Fruit fly (Drosophila melanogaster) whole organism, prepupa: ENCODE measurements around the gene PolrMT.

Source experiments
- Blimp-1 ChIP-seq: fragments of 200-800 bp; sonication (Bioruptor generic); optimal IDR thresholded peaks from 3 replicates; lab custom pipeline; 2017; ENCODE audit warnings: missing biosample characterization, missing genetic modification characterization, mild to moderate bottlenecking, moderate library complexity, missing genetic modification reagents
- CG10631 ChIP-seq: fragments of 200-800 bp; sonication (Bioruptor generic); optimal IDR thresholded peaks from 2 replicates; lab custom pipeline; 2016; ENCODE audit warnings: missing biosample characterization, missing genetic modification characterization
- CG10669 ChIP-seq: fragments of 200-800 bp; sonication (Bioruptor generic); optimal IDR thresholded peaks from 3 replicates; lab custom pipeline; 2018; ENCODE audit warnings: missing biosample characterization, mild to moderate bottlenecking, missing genetic modification characterization, moderate library complexity
- CG11294 ChIP-seq: fragments of 200-800 bp; sonication (Bioruptor generic); IDR thresholded peaks from 2 replicates; pipeline ENCODE4 v1.3.6; 2022; ENCODE audit warnings: missing biosample characterization, missing genetic modification characterization
- CG15336 ChIP-seq: fragments of 200-800 bp; sonication (Bioruptor generic); IDR thresholded peaks from 2 replicates; pipeline ENCODE4 v1.3.6; 2022; ENCODE audit warnings: missing biosample characterization, missing genetic modification characterization
- CG1621 ChIP-seq: fragments of 200-800 bp; sonication (Bioruptor generic); optimal IDR thresholded peaks from 3 replicates; lab custom pipeline; 2018; ENCODE audit warnings: missing biosample characterization, mild to moderate bottlenecking, missing genetic modification characterization
- CG16779 ChIP-seq: fragments of 200-800 bp; sonication (Bioruptor generic); optimal IDR thresholded peaks from 3 replicates; lab custom pipeline; 2017; ENCODE audit warnings: missing biosample characterization, mild to moderate bottlenecking, missing genetic modification characterization
- CG3032 ChIP-seq: fragments of 200-800 bp; optimal IDR thresholded peaks from 2 replicates; lab custom pipeline; 2019; ENCODE audit warnings: missing biosample characterization, mild to moderate bottlenecking, missing genetic modification characterization, moderate library complexity
- CG31627 ChIP-seq: fragments of 200-800 bp; sonication (Bioruptor generic); optimal IDR thresholded peaks from 3 replicates; lab custom pipeline; 2016; ENCODE audit warnings: missing biosample characterization, missing genetic modification characterization
- CG32006 ChIP-seq: fragments of 200-800 bp; sonication (Bioruptor generic); optimal IDR thresholded peaks from 3 replicates; lab custom pipeline; 2017; ENCODE audit warnings: missing biosample characterization, mild to moderate bottlenecking, missing genetic modification characterization
- CG34406 ChIP-seq: fragments of 200-800 bp; sonication (Bioruptor generic); optimal IDR thresholded peaks from 3 replicates; lab custom pipeline; 2016; ENCODE audit warnings: missing biosample characterization, missing genetic modification characterization
- CG3919 ChIP-seq: fragments of 200-800 bp; sonication (Bioruptor generic); optimal IDR thresholded peaks from 3 replicates; lab custom pipeline; 2016; ENCODE audit warnings: missing biosample characterization, missing genetic modification characterization
- CG4318 ChIP-seq: fragments of 200-800 bp; sonication (Bioruptor generic); optimal IDR thresholded peaks from 3 replicates; lab custom pipeline; 2017; ENCODE audit warnings: missing biosample characterization, mild to moderate bottlenecking, missing genetic modification characterization
- CG6163 ChIP-seq: fragments of 200-800 bp; sonication (Bioruptor generic); IDR thresholded peaks from 3 replicates; pipeline ENCODE4 v1.3.6; 2022; ENCODE audit warnings: missing biosample characterization, missing genetic modification characterization
- CG6276 ChIP-seq: fragments of 200-800 bp; sonication (Bioruptor generic); optimal IDR thresholded peaks from 2 replicates; lab custom pipeline; 2017; ENCODE audit warnings: missing biosample characterization, mild to moderate bottlenecking, missing genetic modification characterization
- CG6792 ChIP-seq: fragments of 200-800 bp; sonication (Bioruptor generic); optimal IDR thresholded peaks from 3 replicates; lab custom pipeline; 2016; ENCODE audit warnings: missing biosample characterization, missing genetic modification characterization
- CG6854 ChIP-seq: fragments of 200-800 bp; sonication (Bioruptor generic); optimal IDR thresholded peaks from 2 replicates; lab custom pipeline; 2017; ENCODE audit warnings: missing biosample characterization, mild to moderate bottlenecking, missing genetic modification characterization
- CG7368 ChIP-seq: fragments of 200-800 bp; sonication (Bioruptor generic); optimal IDR thresholded peaks from 3 replicates; lab custom pipeline; 2016; ENCODE audit warnings: missing biosample characterization, missing genetic modification characterization
- CG8119 ChIP-seq: fragments of 200-800 bp; sonication (Bioruptor generic); IDR thresholded peaks from 3 replicates; pipeline ENCODE4 v1.3.6; 2022; ENCODE audit warnings: missing biosample characterization, missing genetic modification characterization
- CG9139 ChIP-seq: fragments of 200-800 bp; sonication (Bioruptor generic); optimal IDR thresholded peaks from 3 replicates; lab custom pipeline; 2017; ENCODE audit warnings: missing biosample characterization, mild to moderate bottlenecking, missing genetic modification characterization
- Eip75B ChIP-seq: fragments of 200-800 bp; sonication (Bioruptor generic); optimal IDR thresholded peaks from 3 replicates; lab custom pipeline; 2016; ENCODE audit warnings: missing biosample characterization, missing genetic modification characterization
- Eip78C ChIP-seq: fragments of 200-800 bp; sonication (Bioruptor generic); peaks from one replicate; lab custom pipeline; 2016; ENCODE audit warnings: missing biosample characterization, missing genetic modification characterization
- Eip93F ChIP-seq: fragments of 200-800 bp; sonication (Bioruptor generic); optimal IDR thresholded peaks from 2 replicates; lab custom pipeline; 2016; ENCODE audit warnings: missing biosample characterization, mild to moderate bottlenecking, missing genetic modification characterization
- Gug ChIP-seq: fragments of 200-800 bp; sonication (Bioruptor generic); IDR thresholded peaks from 2 replicates; pipeline ENCODE4 v1.3.6; 2022; ENCODE audit warnings: missing biosample characterization, missing genetic modification characterization
- Hr38 ChIP-seq: sonication (Bioruptor generic); optimal IDR thresholded peaks from 2 replicates; lab custom pipeline; 2016; ENCODE audit warnings: missing biosample characterization, missing genetic modification characterization
- Hr4 ChIP-seq: fragments of 200-800 bp; sonication (Bioruptor generic); optimal IDR thresholded peaks from 3 replicates; lab custom pipeline; 2016; ENCODE audit warnings: missing biosample characterization, missing genetic modification characterization
- Lpt ChIP-seq: fragments of 200-800 bp; sonication (Bioruptor generic); optimal IDR thresholded peaks from 3 replicates; lab custom pipeline; 2016; ENCODE audit warnings: missing biosample characterization, missing genetic modification characterization
- Smox ChIP-seq: fragments of 200-800 bp; sonication (Bioruptor generic); optimal IDR thresholded peaks from 3 replicates; lab custom pipeline; 2016; ENCODE audit warnings: missing biosample characterization, missing genetic modification characterization
- Sox14 ChIP-seq: fragments of 200-800 bp; sonication (Bioruptor generic); optimal IDR thresholded peaks from 3 replicates; lab custom pipeline; 2016; ENCODE audit warnings: missing biosample characterization, missing genetic modification characterization
- Sox15 ChIP-seq: fragments of 200-800 bp; sonication (Bioruptor generic); optimal IDR thresholded peaks from 3 replicates; lab custom pipeline; 2016; ENCODE audit warnings: missing biosample characterization, missing genetic modification characterization
- achi ChIP-seq: fragments of 200-800 bp; sonication (Bioruptor generic); optimal IDR thresholded peaks from 3 replicates; lab custom pipeline; 2016; ENCODE audit warnings: missing biosample characterization, missing genetic modification characterization
- acj6 ChIP-seq: fragments of 200-800 bp; sonication (Bioruptor generic); optimal IDR thresholded peaks from 3 replicates; lab custom pipeline; 2016; ENCODE audit warnings: missing biosample characterization, missing genetic modification characterization
- cyc ChIP-seq: fragments of 200-800 bp; sonication (Bioruptor generic); optimal IDR thresholded peaks from 3 replicates; lab custom pipeline; 2016; ENCODE audit warnings: missing biosample characterization, missing genetic modification characterization
- dac ChIP-seq: fragments of 200-800 bp; sonication (Bioruptor generic); optimal IDR thresholded peaks from 2 replicates; lab custom pipeline; 2017; ENCODE audit warnings: missing biosample characterization, mild to moderate bottlenecking, missing genetic modification characterization
- dsx ChIP-seq: fragments of 200-800 bp; optimal IDR thresholded peaks from 3 replicates; lab custom pipeline; 2019; ENCODE audit warnings: missing biosample characterization, mild to moderate bottlenecking, missing genetic modification characterization, moderate library complexity; ENCODE audit not compliant: poor library complexity, severe bottlenecking
- eg ChIP-seq: fragments of 200-800 bp; sonication (Bioruptor generic); IDR thresholded peaks from 3 replicates; pipeline ENCODE4 v1.3.6; 2022; ENCODE audit warnings: missing biosample characterization, missing genetic modification characterization
- esn ChIP-seq: fragments of 200-800 bp; sonication (Bioruptor generic); optimal IDR thresholded peaks from 2 replicates; lab custom pipeline; 2016; ENCODE audit warnings: missing biosample characterization, mild to moderate bottlenecking, missing genetic modification characterization, moderate library complexity
- fd59A ChIP-seq: fragments of 200-800 bp; sonication (Bioruptor generic); optimal IDR thresholded peaks from 2 replicates; lab custom pipeline; 2017; ENCODE audit warnings: missing biosample characterization, mild to moderate bottlenecking, missing genetic modification characterization, missing genetic modification reagents
- fd85E ChIP-seq: fragments of 200-800 bp; sonication (Bioruptor generic); optimal IDR thresholded peaks from 3 replicates; lab custom pipeline; 2016; ENCODE audit warnings: missing biosample characterization, missing genetic modification characterization
- fkh ChIP-seq: fragments of 200-800 bp; sonication (Bioruptor generic); optimal IDR thresholded peaks from 3 replicates; lab custom pipeline; 2017; ENCODE audit warnings: missing biosample characterization, mild to moderate bottlenecking, missing genetic modification characterization, moderate library complexity
- lz ChIP-seq: fragments of 200-800 bp; sonication (Bioruptor generic); optimal IDR thresholded peaks from 3 replicates; lab custom pipeline; 2016; ENCODE audit warnings: missing biosample characterization, missing genetic modification characterization
- net ChIP-seq: fragments of 200-800 bp; sonication (Bioruptor generic); optimal IDR thresholded peaks from 3 replicates; lab custom pipeline; 2016; ENCODE audit warnings: missing biosample characterization, missing genetic modification characterization
- pdm3 ChIP-seq: fragments of 200-800 bp; sonication (Bioruptor generic); optimal IDR thresholded peaks from 3 replicates; lab custom pipeline; 2016; ENCODE audit warnings: missing biosample characterization, missing genetic modification characterization
- spab ChIP-seq: fragments of 200-800 bp; sonication (Bioruptor generic); optimal IDR thresholded peaks from 2 replicates; lab custom pipeline; 2017; ENCODE audit warnings: missing biosample characterization, mild to moderate bottlenecking, missing genetic modification characterization, missing genetic modification reagents
- ss ChIP-seq, 2 experiments: fragments of 200-800 bp; sonication (Bioruptor generic); optimal IDR thresholded peaks; 2 replicates in 1 of 2; 3 replicates in 1 of 2; lab custom pipeline; 2017 to 2018; ENCODE audit warnings: mild to moderate bottlenecking in 2 of 2, missing biosample characterization in 2 of 2, missing genetic modification characterization in 2 of 2, moderate library complexity in 1 of 2
- svp ChIP-seq: fragments of 200-800 bp; sonication (Bioruptor generic); peaks from one replicate; lab custom pipeline; 2016; ENCODE audit warnings: missing biosample characterization, missing genetic modification characterization
- topi ChIP-seq: fragments of 200-800 bp; sonication (Bioruptor generic); optimal IDR thresholded peaks from 3 replicates; lab custom pipeline; 2016; ENCODE audit warnings: missing biosample characterization, missing genetic modification characterization
- vri ChIP-seq: fragments of 200-800 bp; sonication (Bioruptor generic); optimal IDR thresholded peaks from 3 replicates; lab custom pipeline; 2016; ENCODE audit warnings: missing biosample characterization, mild to moderate bottlenecking, missing genetic modification characterization

Gene PolrMT

DNA sequence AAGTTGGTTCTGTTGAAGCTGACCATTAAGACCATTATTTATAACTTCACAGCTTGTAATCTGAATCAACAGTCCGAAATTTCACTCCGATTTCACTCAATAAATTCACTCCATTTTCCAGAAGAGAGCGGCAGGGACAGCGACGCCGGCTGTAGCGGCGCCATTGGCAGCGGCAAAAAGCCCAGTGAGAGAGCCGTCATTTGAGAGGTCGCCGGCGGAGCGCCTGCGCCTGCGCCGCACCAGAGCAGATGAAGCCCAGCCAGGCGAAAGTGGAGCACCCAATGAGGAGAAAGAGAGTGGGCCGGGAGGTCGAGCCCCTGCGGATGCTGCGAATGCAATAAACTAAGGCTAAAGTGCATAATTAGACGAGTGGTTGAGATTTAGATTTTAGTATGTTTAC, 25.5 kb downstream of the PolrMT start:
- no peak for TF ChIP-seq svp
- no peak for TF ChIP-seq Gug (GFP tag; lab: Robert Waterston, UW)
- TF ChIP-seq CG1621, result no peak
- no peak for TF ChIP-seq CG15336 (GFP tag; lab: Robert Waterston, UW)
- TF ChIP-seq CG31627, result no peak
- no peak for TF ChIP-seq spab (GFP tag; lab: Kevin White, UChicago)
- no peak for TF ChIP-seq fd59A (GFP tag; lab: Kevin White, UChicago)
- no peak for TF ChIP-seq cyc
- no peak for TF ChIP-seq dac (GFP tag; lab: Kevin White, UChicago)
- TF ChIP-seq lz (GFP tag; lab: Kevin White, UChicago), result no peak
- no peak for TF ChIP-seq Eip75B (GFP tag; lab: Kevin White, UChicago)
- TF ChIP-seq pdm3, result no peak
- no peak for TF ChIP-seq CG9139 (GFP tag; lab: Kevin White, UChicago)
- TF ChIP-seq Lpt (GFP tag; lab: Kevin White, UChicago), result no peak
- TF ChIP-seq CG34406, result no peak
- no peak for TF ChIP-seq esn (GFP tag; lab: Kevin White, UChicago)
- TF ChIP-seq CG4318 (GFP tag; lab: Kevin White, UChicago), result no peak
- no peak for TF ChIP-seq Blimp-1 (GFP tag; lab: Kevin White, UChicago)
- no peak for TF ChIP-seq CG6276

DNA sequence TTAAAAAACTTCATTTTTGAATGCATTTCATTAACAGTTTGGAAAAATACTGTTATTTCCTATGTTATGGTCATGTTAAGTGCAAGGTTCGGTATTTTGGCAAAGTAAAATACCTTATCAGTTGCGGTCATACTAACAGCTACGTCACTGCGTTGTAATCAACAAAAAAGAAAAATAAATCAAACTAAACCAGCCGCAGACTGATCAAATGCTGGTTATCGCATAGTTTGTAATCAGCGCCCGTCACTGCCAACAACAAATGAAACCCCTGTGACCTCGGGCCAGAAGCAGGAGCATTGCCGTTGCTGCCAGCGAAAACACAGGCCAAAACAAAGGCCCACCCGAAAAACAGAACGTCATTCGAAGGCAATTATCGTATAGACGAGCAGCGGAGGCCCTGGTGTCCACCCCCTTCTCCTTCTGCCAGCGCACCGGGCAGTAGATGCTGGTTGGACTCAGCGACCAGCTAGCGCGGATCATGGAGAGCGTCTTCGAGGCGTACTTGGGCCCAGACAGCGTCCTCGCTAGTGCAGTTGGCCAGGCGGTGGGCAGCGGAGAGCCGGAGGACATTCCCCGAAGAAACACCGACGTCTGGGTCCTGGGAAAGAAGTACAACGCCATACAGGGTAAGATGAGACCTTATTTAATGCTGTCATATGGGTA, 27.2 kb downstream of the PolrMT start, which contains the start of gene Atg4a:
Gene Atg4a (plus strand): TSS at position 110 of the 663 bp plus-strand sequence.
- TF ChIP-seq CG15336 (GFP tag; lab: Robert Waterston, UW) (peak; percentile 43; the same call in 1 of the 2 replicates), Gug (GFP tag; lab: Robert Waterston, UW) (no peak), CG3032 (tag; lab: Kevin White, UChicago) (peak; percentile 40), Hr38 (no peak), CG32006 (no peak), CG6163 (peak; percentile 57; the same call in 2 of the 3 replicates), CG3919 (GFP tag; lab: Kevin White, UChicago) (no peak), CG16779 (tag; lab: Kevin White, UChicago) (peak; percentile 29), ss (GFP tag; optimal IDR thresholded peaks at IDR 0.05; lab: Kevin White, UChicago) (peak in 1 of 2 experiments; percentile 61), Hr4 (GFP tag; lab: Kevin White, UChicago) (no peak), Smox (GFP tag; lab: Kevin White, UChicago) (no peak), dac (GFP tag; lab: Kevin White, UChicago) (no peak), CG6792 (GFP tag; lab: Kevin White, UChicago) (no peak), cyc (no peak), svp (peak; percentile 90), fd85E (GFP tag; lab: Kevin White, UChicago) (no peak), CG6854 (GFP tag; lab: Kevin White, UChicago) (no peak), CG6276 (peak; percentile 35), topi (GFP tag; lab: Kevin White, UChicago) (no peak), vri (GFP tag; lab: Kevin White, UChicago) (no peak), CG31627 (no peak), CG10669 (no peak), CG11294 (GFP tag; lab: Robert Waterston, UW) (no peak), Sox14 (GFP tag; lab: Kevin White, UChicago) (peak; percentile 33), CG10631 (GFP tag; lab: Kevin White, UChicago) (no peak), Sox15 (no peak), Eip93F (GFP tag; lab: Kevin White, UChicago) (no peak), eg (GFP tag; lab: Robert Waterston, UW) (peak; percentile 45; the same call in 1 of the 3 replicates), Eip78C (peak; percentile 43), net (no peak), pdm3 (no peak), CG7368 (GFP tag; lab: Kevin White, UChicago) (no peak), fkh (no peak), Blimp-1 (GFP tag; lab: Kevin White, UChicago) (no peak), Eip75B (GFP tag; lab: Kevin White, UChicago) (no peak), acj6 (no peak), esn (GFP tag; lab: Kevin White, UChicago) (no peak), lz (GFP tag; lab: Kevin White, UChicago) (no peak), dsx (no peak), CG8119 (GFP tag; lab: Robert Waterston, UW) (no peak), achi (GFP tag; lab: Kevin White, UChicago) (no peak), CG4318 (GFP tag; lab: Kevin White, UChicago) (no peak)
